Worm (Caenorhabditis elegans): ENCODE measurements around the gene col-128.

Gene col-128

ce11 chrIV:11578492-11578891 lies 26.7 kb upstream of the col-128 start, which contains the start of gene rib-1:
Gene rib-1, plus strand, starts transcription at chrIV:11578792.
- TF ChIP-seq zip-8 (tag; optimal IDR thresholded peaks at IDR 0.05) (no peak), tbx-8 (GFP tag; optimal IDR thresholded peaks at IDR 0.05) (no peak), drap-1 (GFP tag; optimal IDR thresholded peaks at IDR 0.05) (no peak), pha-4 (tag; optimal IDR thresholded peaks at IDR 0.05) (no peak), ces-1 (GFP tag; optimal IDR thresholded peaks at IDR 0.05) (no peak), unc-39 (tag; optimal IDR thresholded peaks at IDR 0.05) (no peak), elt-3 (tag; optimal IDR thresholded peaks at IDR 0.05) (no peak), ham-2 (GFP tag; optimal IDR thresholded peaks at IDR 0.05) (no peak), nhr-12 (tag; optimal IDR thresholded peaks at IDR 0.05) (no peak), mep-1 (tag; optimal IDR thresholded peaks at IDR 0.05) (no peak), lsy-2 (tag; optimal IDR thresholded peaks at IDR 0.05) (no peak), mab-5 (tag; optimal IDR thresholded peaks at IDR 0.05) (no peak), nhr-28 (tag; optimal IDR thresholded peaks at IDR 0.05) (no peak), mls-2 (tag; optimal IDR thresholded peaks at IDR 0.05) (no peak), ceh-83 (GFP tag; optimal IDR thresholded peaks at IDR 0.05) (no peak), lin-13 (tag; optimal IDR thresholded peaks at IDR 0.05) (no peak), flh-1 (GFP tag; optimal IDR thresholded peaks at IDR 0.05) (no peak), unc-120 (tag; optimal IDR thresholded peaks at IDR 0.05; ENCODE audit: poor library complexity, severe bottlenecking) (no peak)

ce11 chrIV:11574331-11574730 lies 22.6 kb upstream of the col-128 start:
- no peak for TF ChIP-seq nhr-76 (tag; optimal IDR thresholded peaks at IDR 0.05)
- TF ChIP-seq M03D4.4 (tag; optimal IDR thresholded peaks at IDR 0.05): no peak
- no peak for TF ChIP-seq bed-3 (GFP tag; optimal IDR thresholded peaks at IDR 0.05)
- no peak for TF ChIP-seq elt-3 (tag; optimal IDR thresholded peaks at IDR 0.05)
- no peak for TF ChIP-seq blmp-1 (tag; optimal IDR thresholded peaks at IDR 0.05)

ce11 chrIV:11572524-11572923 lies 20.8 kb upstream of the col-128 start:
- TF ChIP-seq hlh-1 (tag; optimal IDR thresholded peaks at IDR 0.05) (no peak), mab-5 (tag; optimal IDR thresholded peaks at IDR 0.05) (peak; percentile 14), ztf-11 (tag; optimal IDR thresholded peaks at IDR 0.05) (no peak), ham-2 (GFP tag; optimal IDR thresholded peaks at IDR 0.05) (no peak), nhr-2 (tag; optimal IDR thresholded peaks at IDR 0.05) (no peak), snpc-4 (tag; optimal IDR thresholded peaks at IDR 0.05) (no peak), pha-4 (tag; optimal IDR thresholded peaks at IDR 0.05) (no peak), ceh-83 (GFP tag; optimal IDR thresholded peaks at IDR 0.05) (no peak), drap-1 (GFP tag; optimal IDR thresholded peaks at IDR 0.05) (no peak), tbx-8 (GFP tag; optimal IDR thresholded peaks at IDR 0.05) (no peak), unc-120 (tag; optimal IDR thresholded peaks at IDR 0.05; ENCODE audit: poor library complexity, severe bottlenecking) (peak; percentile 76), ceh-39 (tag; optimal IDR thresholded peaks at IDR 0.05) (no peak), nhr-237 (tag; optimal IDR thresholded peaks at IDR 0.05) (no peak), elt-1 (tag; optimal IDR thresholded peaks at IDR 0.05; ENCODE audit: borderline replicate concordance, insufficient read depth) (no peak), mep-1 (tag; optimal IDR thresholded peaks at IDR 0.05) (no peak), unc-62 (GFP tag; optimal IDR thresholded peaks at IDR 0.05) (peak; percentile 74), zip-8 (tag; optimal IDR thresholded peaks at IDR 0.05) (no peak), sem-2 (GFP tag; optimal IDR thresholded peaks at IDR 0.05) (no peak), mls-2 (tag; optimal IDR thresholded peaks at IDR 0.05) (no peak), blmp-1 (tag; optimal IDR thresholded peaks at IDR 0.05) (no peak), elt-3 (tag; optimal IDR thresholded peaks at IDR 0.05) (no peak), sptf-1 (tag; optimal IDR thresholded peaks at IDR 0.05) (no peak), flh-1 (GFP tag; optimal IDR thresholded peaks at IDR 0.05) (no peak)

ce11 chrIV:11571374-11571839 lies 19.6 kb upstream of the col-128 start:
- TF ChIP-seq unc-62 (GFP tag; optimal IDR thresholded peaks at IDR 0.05) (peak; percentile 33), hlh-1 (tag; optimal IDR thresholded peaks at IDR 0.05) (peak; percentile 22), nhr-2 (tag; optimal IDR thresholded peaks at IDR 0.05) (no peak), unc-120 (tag; optimal IDR thresholded peaks at IDR 0.05; ENCODE audit: poor library complexity, severe bottlenecking) (peak; percentile 80), elt-1 (tag; optimal IDR thresholded peaks at IDR 0.05; ENCODE audit: borderline replicate concordance, insufficient read depth) (peak; percentile 5)

ce11 chrIV:11570200-11570599 lies 18.4 kb upstream of the col-128 start, which contains the start of gene srgp-1:
Gene srgp-1, plus strand, starts transcription at chrIV:11570500.
- no peak for TF ChIP-seq ces-1 (GFP tag; optimal IDR thresholded peaks at IDR 0.05)
- TF ChIP-seq pha-4 (tag; optimal IDR thresholded peaks at IDR 0.05): no peak
- no peak for TF ChIP-seq unc-62 (GFP tag; optimal IDR thresholded peaks at IDR 0.05)
- TF ChIP-seq nhr-76 (tag; optimal IDR thresholded peaks at IDR 0.05): no peak
- no peak for TF ChIP-seq snpc-4 (tag; optimal IDR thresholded peaks at IDR 0.05)
- TF ChIP-seq hlh-1 (tag; optimal IDR thresholded peaks at IDR 0.05): no peak
- TF ChIP-seq ztf-11 (tag; optimal IDR thresholded peaks at IDR 0.05): no peak
- no peak for TF ChIP-seq unc-39 (tag; optimal IDR thresholded peaks at IDR 0.05)

Measured in whole organism, mixed stage, embryonic.